Worm (Caenorhabditis elegans) whole organism, L2 larva: ENCODE results near the gene C35A5.6.

Experiments
- C34F6.9 ChIP-seq: fragments of 150-350 bp; optimal IDR thresholded peaks from 2 replicates; lab custom pipeline; 2014; ENCODE audit warnings: missing biosample characterization, missing genetic modification characterization
- F13H6.1 ChIP-seq: sonication (generic microtip); optimal IDR thresholded peaks from 2 replicates; lab custom pipeline; 2016; ENCODE audit warnings: missing genetic modification characterization, missing compliant biosample characterization
- R02D3.7 ChIP-seq: fragments of 150-350 bp; optimal IDR thresholded peaks from 2 replicates; lab custom pipeline; 2014; ENCODE audit warnings: missing biosample characterization, missing genetic modification characterization
- Y55F3AM.14 ChIP-seq: fragments of 200-800 bp; sonication (Bioruptor generic); optimal IDR thresholded peaks from 2 replicates; lab custom pipeline; 2018; ENCODE audit warnings: mild to moderate bottlenecking, missing genetic modification characterization, missing compliant biosample characterization
- alr-1 ChIP-seq: fragments of 150-350 bp; optimal IDR thresholded peaks from 2 replicates; lab custom pipeline; 2014; ENCODE audit warnings: missing biosample characterization, missing genetic modification characterization
- aly-2 ChIP-seq: fragments of 150-350 bp; optimal IDR thresholded peaks from 2 replicates; lab custom pipeline; 2014; ENCODE audit warnings: missing biosample characterization, missing genetic modification characterization
- ama-1 ChIP-seq: fragments of 150-350 bp; optimal IDR thresholded peaks from 2 replicates; lab custom pipeline; 2018; ENCODE audit warnings: inconsistent platforms
- ceh-16 ChIP-seq: fragments of 150-350 bp; optimal IDR thresholded peaks from 2 replicates; lab custom pipeline; 2014; ENCODE audit warnings: missing biosample characterization, missing genetic modification characterization
- ceh-82 ChIP-seq: fragments of 150-350 bp; optimal IDR thresholded peaks from 2 replicates; lab custom pipeline; 2014; ENCODE audit warnings: missing biosample characterization, missing genetic modification characterization
- crh-2 ChIP-seq: sonication (generic microtip); optimal IDR thresholded peaks from 2 replicates; lab custom pipeline; 2017; ENCODE audit warnings: missing biosample characterization, missing genetic modification characterization
- dmd-4 ChIP-seq: sonication (generic microtip); optimal IDR thresholded peaks from 2 replicates; lab custom pipeline; 2017; ENCODE audit warnings: missing biosample characterization, missing genetic modification characterization
- egl-27 ChIP-seq: sonication (generic microtip); optimal IDR thresholded peaks from 3 replicates; lab custom pipeline; 2017; ENCODE audit warnings: missing biosample characterization, missing genetic modification reagents, missing genetic modification characterization
- elt-1 ChIP-seq: fragments of 150-350 bp; optimal IDR thresholded peaks from 2 replicates; lab custom pipeline; 2014; ENCODE audit warnings: missing biosample characterization, missing genetic modification characterization
- elt-3 ChIP-seq: sonication (generic microtip); optimal IDR thresholded peaks from 2 replicates; lab custom pipeline; 2017; ENCODE audit warnings: missing biosample characterization, missing genetic modification characterization
- fos-1 ChIP-seq: fragments of 150-350 bp; optimal IDR thresholded peaks from 2 replicates; lab custom pipeline; 2014; ENCODE audit warnings: missing biosample characterization, missing genetic modification characterization
- lin-11 ChIP-seq: fragments of 150-350 bp; sonication (generic microtip); optimal IDR thresholded peaks from 2 replicates; lab custom pipeline; 2014; ENCODE audit warnings: missing biosample characterization, missing genetic modification characterization, inconsistent platforms, mixed read lengths
- lin-13 ChIP-seq: fragments of 150-350 bp; optimal IDR thresholded peaks from 2 replicates; lab custom pipeline; 2014; ENCODE audit warnings: missing biosample characterization, missing genetic modification reagents, missing genetic modification characterization
- lin-39 ChIP-seq: fragments of 150-350 bp; optimal IDR thresholded peaks from 2 replicates; lab custom pipeline; 2014; ENCODE audit warnings: missing biosample characterization, missing genetic modification reagents, missing genetic modification characterization
- lsy-2 ChIP-seq, 2 experiments: fragments of 150-350 bp in 1 of 2; sonication (generic microtip) in 1 of 2; optimal IDR thresholded peaks; 2 replicates each; lab custom pipeline; 2014 to 2017; ENCODE audit warnings: missing biosample characterization in 2 of 2, missing genetic modification characterization in 2 of 2
- mab-5 ChIP-seq: fragments of 150-350 bp; optimal IDR thresholded peaks from 2 replicates; lab custom pipeline; 2014; ENCODE audit warnings: missing biosample characterization, missing genetic modification characterization
- mbf-1 ChIP-seq: sonication (generic microtip); optimal IDR thresholded peaks from 2 replicates; lab custom pipeline; 2017; ENCODE audit warnings: missing biosample characterization, missing genetic modification characterization
- nhr-11 ChIP-seq: fragments of 150-350 bp; optimal IDR thresholded peaks from 2 replicates; lab custom pipeline; 2014; ENCODE audit warnings: missing biosample characterization, missing genetic modification characterization
- nhr-129 ChIP-seq: fragments of 150-350 bp; optimal IDR thresholded peaks from 2 replicates; lab custom pipeline; 2014; ENCODE audit warnings: missing biosample characterization, missing genetic modification characterization
- nhr-21 ChIP-seq: fragments of 150-350 bp; optimal IDR thresholded peaks from 2 replicates; lab custom pipeline; 2014; ENCODE audit warnings: missing biosample characterization, missing genetic modification characterization
- nhr-23 ChIP-seq: fragments of 150-350 bp; optimal IDR thresholded peaks from 2 replicates; lab custom pipeline; 2014; ENCODE audit warnings: missing biosample characterization, missing genetic modification reagents, missing genetic modification characterization
- nhr-237 ChIP-seq: fragments of 150-350 bp; optimal IDR thresholded peaks from 2 replicates; lab custom pipeline; 2014; ENCODE audit warnings: missing biosample characterization, missing genetic modification characterization
- nhr-25 ChIP-seq: fragments of 150-350 bp; sonication (generic microtip); optimal IDR thresholded peaks from 3 replicates; lab custom pipeline; 2014; ENCODE audit warnings: missing biosample characterization, missing genetic modification characterization
- sem-4 ChIP-seq: fragments of 150-350 bp; optimal IDR thresholded peaks from 2 replicates; lab custom pipeline; 2014; ENCODE audit warnings: missing biosample characterization, missing genetic modification reagents, missing genetic modification characterization
- skn-1 ChIP-seq: sonication (generic microtip); optimal IDR thresholded peaks from 2 replicates; lab custom pipeline; 2017; ENCODE audit warnings: missing biosample characterization, missing genetic modification characterization
- sma-9 ChIP-seq, 2 experiments: fragments of 150-350 bp in 1 of 2; sonication (generic microtip) in 1 of 2; optimal IDR thresholded peaks; 2 replicates each; lab custom pipeline; 2014 to 2016; ENCODE audit warnings: missing genetic modification characterization in 2 of 2, mild to moderate bottlenecking in 1 of 2, missing biosample characterization in 1 of 2, missing compliant biosample characterization in 1 of 2, missing genetic modification reagents in 1 of 2, moderate library complexity in 1 of 2
- unc-39 ChIP-seq: fragments of 150-350 bp; optimal IDR thresholded peaks from 2 replicates; lab custom pipeline; 2014; ENCODE audit warnings: missing biosample characterization, missing genetic modification characterization
- unc-55 ChIP-seq: fragments of 150-350 bp; sonication (generic microtip); optimal IDR thresholded peaks from 3 replicates; lab custom pipeline; 2014; ENCODE audit warnings: missing biosample characterization, missing genetic modification reagents, missing genetic modification characterization
- unc-62 ChIP-seq: fragments of 150-350 bp; optimal IDR thresholded peaks from 2 replicates; lab custom pipeline; 2014; ENCODE audit warnings: missing biosample characterization, missing genetic modification reagents, missing genetic modification characterization
- zag-1 ChIP-seq: fragments of 150-350 bp; optimal IDR thresholded peaks from 2 replicates; lab custom pipeline; 2014; ENCODE audit warnings: missing biosample characterization, missing genetic modification characterization
- ztf-1 ChIP-seq: fragments of 200-800 bp; sonication (Bioruptor generic); conservative IDR thresholded peaks from 2 replicates; pipeline ENCODE4 v1.3.6; 2022; ENCODE audit warnings: missing genetic modification characterization, missing compliant biosample characterization
- ztf-11 ChIP-seq: sonication (generic microtip); optimal IDR thresholded peaks from 2 replicates; lab custom pipeline; 2017; ENCODE audit warnings: missing biosample characterization, missing genetic modification characterization
- ztf-4 ChIP-seq: fragments of 150-350 bp; optimal IDR thresholded peaks from 2 replicates; lab custom pipeline; 2014; ENCODE audit warnings: missing biosample characterization, missing genetic modification characterization

Gene C35A5.6

DNA sequence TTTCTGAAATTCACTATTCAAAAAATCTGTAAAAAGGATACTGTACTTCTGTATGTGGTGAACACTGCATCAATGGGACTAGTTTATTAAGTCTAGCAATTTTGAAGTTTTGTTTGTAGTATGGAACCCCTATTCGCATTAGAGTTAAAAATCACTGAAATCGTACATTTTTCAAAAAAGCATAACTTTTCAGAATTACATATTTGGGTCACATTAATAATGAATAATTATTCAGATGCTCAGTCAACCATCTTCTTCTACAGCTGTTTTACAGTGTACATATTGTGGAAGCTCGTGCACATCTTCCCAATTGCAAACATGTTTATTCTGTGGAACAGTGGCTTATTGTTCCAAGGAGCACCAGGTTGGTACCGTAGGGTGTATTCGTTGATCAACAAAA lies 40.2 kb upstream of the C35A5.6 start:
- no peak for TF ChIP-seq aly-2 (tag; lab: Kevin White, UChicago)
- TF ChIP-seq lsy-2 (tag; optimal IDR thresholded peaks at IDR 0.05; lab: Kevin White, UChicago): no peak

DNA sequence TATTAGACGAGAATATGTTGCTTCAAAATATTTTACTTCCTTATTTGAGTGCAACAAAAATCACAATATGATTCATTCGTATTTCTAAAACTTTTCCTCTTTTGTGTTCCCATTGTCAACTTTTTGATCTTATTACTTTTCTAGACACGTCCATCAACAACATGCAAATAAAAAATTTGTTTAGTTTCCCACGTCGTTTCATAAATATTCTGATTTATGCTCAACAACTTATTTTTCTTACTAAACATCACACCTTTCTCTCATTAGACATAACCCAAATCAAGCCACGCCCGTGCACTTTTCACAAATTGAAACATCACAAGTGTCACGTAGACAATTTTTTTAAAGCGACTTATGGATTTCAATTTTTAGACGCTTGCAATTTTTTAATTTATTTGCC lies 39.1 kb upstream of the C35A5.6 start:
- TF ChIP-seq nhr-25 (no peak), ztf-4 (no peak), unc-62 (GFP tag; lab: Kevin White, UChicago) (no peak), egl-27 (tag; lab: Kevin White, UChicago) (no peak), unc-39 (tag; lab: Kevin White, UChicago) (no peak), F13H6.1 (tag; lab: Kevin White, UChicago) (no peak), mab-5 (no peak), R02D3.7 (no peak), nhr-23 (tag; lab: Kevin White, UChicago) (no peak), skn-1 (tag; lab: Kevin White, UChicago) (no peak), aly-2 (tag; lab: Kevin White, UChicago) (no peak), sem-4 (tag; lab: Kevin White, UChicago) (no peak), elt-3 (tag; lab: Kevin White, UChicago) (no peak), crh-2 (no peak), elt-1 (tag; lab: Kevin White, UChicago) (no peak), lin-39 (tag; lab: Kevin White, UChicago) (no peak), zag-1 (tag; lab: Kevin White, UChicago) (no peak), Y55F3AM.14 (GFP tag; lab: Kevin White, UChicago) (no peak), mbf-1 (no peak)
- TF ChIP-seq, all 48 proteins: peak for 0

- TF ChIP-seq nhr-129 (tag; lab: Kevin White, UChicago) (peak; percentile 27), ceh-16 (tag; lab: Kevin White, UChicago) (no peak), F13H6.1 (tag; lab: Kevin White, UChicago) (no peak), ztf-4 (no peak)
Observed at ce11 chrV:10471007-10471406, 37.9 kb upstream of the C35A5.6 start.

DNA sequence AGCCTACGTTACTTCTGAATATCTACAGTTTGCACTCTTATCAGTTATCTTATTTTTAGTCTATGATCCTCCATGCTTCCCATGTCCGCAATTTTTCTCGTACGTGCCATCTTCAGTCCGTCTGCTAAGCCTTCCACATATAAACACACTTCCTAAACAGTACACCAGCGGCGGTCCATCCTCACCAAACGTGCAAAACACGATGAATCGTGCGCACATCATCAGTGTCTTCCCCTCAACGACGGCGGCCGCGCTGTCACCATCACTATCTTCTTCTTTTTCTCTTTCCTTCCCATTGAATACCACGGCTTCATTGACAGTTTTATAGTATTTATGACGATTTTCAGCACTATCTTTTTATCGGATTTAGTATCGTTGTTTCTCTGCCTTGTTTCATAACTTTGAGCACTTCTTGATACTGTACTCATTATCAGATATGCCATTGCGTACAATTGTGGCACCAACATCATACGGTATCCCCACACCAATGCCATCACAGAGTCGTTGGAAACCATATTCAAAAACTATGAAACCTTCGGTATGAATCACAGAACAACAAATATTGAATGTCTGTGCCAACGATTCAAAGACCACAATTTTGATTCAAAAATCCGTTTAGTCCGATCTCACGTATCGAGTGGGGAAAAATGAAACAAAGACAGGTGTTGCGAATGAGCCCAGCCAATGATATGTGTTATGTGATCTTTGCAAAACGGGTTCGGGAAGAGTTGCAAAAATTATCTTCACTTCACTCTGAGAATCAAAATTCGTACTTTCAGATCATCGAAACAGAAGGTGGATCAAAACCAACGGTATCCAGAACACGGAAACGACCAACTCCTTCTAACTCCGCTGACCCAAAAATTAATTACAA lies 35.8 kb upstream of the C35A5.6 start:
- TF ChIP-seq C34F6.9 (tag; lab: Kevin White, UChicago) (no peak), ama-1 (no peak), lin-11 (tag; lab: Kevin White, UChicago) (no peak), ztf-4 (no peak), dmd-4 (tag; lab: Kevin White, UChicago) (no peak), lin-39 (tag; lab: Kevin White, UChicago) (no peak), nhr-21 (tag; lab: Kevin White, UChicago) (peak; percentile 43), alr-1 (tag; lab: Kevin White, UChicago) (no peak), ztf-1 (no peak), fos-1 (tag; lab: Kevin White, UChicago) (no peak), nhr-237 (tag; lab: Kevin White, UChicago) (no peak), sma-9 (GFP tag; optimal IDR thresholded peaks at IDR 0.05; lab: Kevin White, UChicago) (peak; percentile 36), sma-9 (tag; optimal IDR thresholded peaks at IDR 0.05; lab: Kevin White, UChicago) (no peak), mab-5 (no peak), lsy-2 (tag; optimal IDR thresholded peaks at IDR 0.05; lab: Kevin White, UChicago) (no peak), mbf-1 (no peak), ceh-82 (tag; lab: Kevin White, UChicago) (no peak), Y55F3AM.14 (GFP tag; lab: Kevin White, UChicago) (peak; percentile 21), unc-55 (GFP tag; lab: Kevin White, UChicago) (no peak), zag-1 (tag; lab: Kevin White, UChicago) (no peak), nhr-23 (tag; lab: Kevin White, UChicago) (no peak)

DNA sequence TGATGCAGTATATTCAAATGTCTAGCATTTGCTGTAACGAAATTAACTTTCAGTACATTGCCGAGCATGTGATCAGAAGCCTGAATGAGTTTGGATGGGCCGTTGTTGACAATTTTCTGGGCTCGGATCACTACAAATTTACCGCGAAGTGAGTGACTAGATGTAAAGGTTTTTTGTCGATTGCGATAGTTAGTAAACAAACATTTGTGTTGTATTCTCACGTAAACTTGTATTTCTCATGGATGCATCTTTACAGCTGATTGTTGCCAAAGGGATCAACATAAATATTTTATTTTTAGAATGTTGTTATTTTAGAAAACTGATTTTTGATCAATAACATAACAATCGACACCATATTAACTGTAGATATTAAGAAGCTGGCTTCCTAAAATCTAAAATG lies 34.9 kb upstream of the C35A5.6 start:
- TF ChIP-seq zag-1 (tag; lab: Kevin White, UChicago): no peak
- no peak for TF ChIP-seq unc-62 (GFP tag; lab: Kevin White, UChicago)
- no peak for TF ChIP-seq alr-1 (tag; lab: Kevin White, UChicago)
- TF ChIP-seq lin-13 (GFP tag; lab: Kevin White, UChicago): no peak
- TF ChIP-seq Y55F3AM.14 (GFP tag; lab: Kevin White, UChicago): no peak
- TF ChIP-seq nhr-11 (tag; lab: Kevin White, UChicago): no peak
- no peak for TF ChIP-seq nhr-23 (tag; lab: Kevin White, UChicago)
- TF ChIP-seq nhr-25: no peak
- TF ChIP-seq ceh-82 (tag; lab: Kevin White, UChicago): no peak
- TF ChIP-seq ztf-11 (tag; lab: Kevin White, UChicago): no peak
- TF ChIP-seq sem-4 (tag; lab: Kevin White, UChicago): no peak
- TF ChIP-seq, all 48 proteins: peak for 0
